Worm (Caenorhabditis elegans) whole organism, late embryonic: ENCODE measurements around the gene T01G5.6.

Source experiments
- C08G9.2 ChIP-seq: sonication (generic microtip); optimal IDR thresholded peaks from 2 replicates; lab custom pipeline; 2016; ENCODE audit warnings: mild to moderate bottlenecking, missing genetic modification characterization, moderate library complexity, missing compliant biosample characterization
- F13H6.1 ChIP-seq: sonication (generic microtip); optimal IDR thresholded peaks from 2 replicates; lab custom pipeline; 2016; ENCODE audit warnings: missing genetic modification characterization, missing compliant biosample characterization
- K02D7.2 ChIP-seq: sonication (generic microtip); optimal IDR thresholded peaks from 2 replicates; lab custom pipeline; 2017; ENCODE audit warnings: mild to moderate bottlenecking, missing genetic modification characterization, missing compliant biosample characterization
- ahr-1 ChIP-seq: sonication (generic microtip); optimal IDR thresholded peaks from 2 replicates; lab custom pipeline; 2016; ENCODE audit warnings: missing genetic modification characterization, missing compliant biosample characterization
- ama-1 ChIP-seq: fragments of 150-350 bp; optimal IDR thresholded peaks from 2 replicates; lab custom pipeline; 2014
- ceh-19 ChIP-seq: fragments of 200-800 bp; sonication (Bioruptor generic); optimal IDR thresholded peaks from 2 replicates; lab custom pipeline; 2018; ENCODE audit warnings: mild to moderate bottlenecking, missing genetic modification characterization, missing compliant biosample characterization
- ceh-30 ChIP-seq: fragments of 150-350 bp; optimal IDR thresholded peaks from 2 replicates; lab custom pipeline; 2014; ENCODE audit warnings: missing biosample characterization, missing genetic modification characterization
- ceh-31 ChIP-seq: sonication (generic microtip); optimal IDR thresholded peaks from 2 replicates; lab custom pipeline; 2016; ENCODE audit warnings: missing genetic modification characterization, missing compliant biosample characterization
- ceh-34 ChIP-seq: sonication (generic microtip); optimal IDR thresholded peaks from 2 replicates; lab custom pipeline; 2016; ENCODE audit warnings: mild to moderate bottlenecking, missing genetic modification characterization, missing compliant biosample characterization
- ceh-6 ChIP-seq: fragments of 200-800 bp; sonication (Bioruptor generic); optimal IDR thresholded peaks from 2 replicates; lab custom pipeline; 2018; ENCODE audit warnings: mild to moderate bottlenecking, missing genetic modification characterization, missing compliant biosample characterization
- dmd-4 ChIP-seq: sonication (generic microtip); optimal IDR thresholded peaks from 2 replicates; lab custom pipeline; 2016; ENCODE audit warnings: borderline replicate concordance, missing genetic modification characterization, missing compliant biosample characterization
- elt-2 ChIP-seq: sonication (generic microtip); optimal IDR thresholded peaks from 2 replicates; lab custom pipeline; 2016; ENCODE audit warnings: missing genetic modification reagents, missing genetic modification characterization, missing compliant biosample characterization
- elt-4 ChIP-seq: sonication (generic microtip); optimal IDR thresholded peaks from 2 replicates; lab custom pipeline; 2016; ENCODE audit warnings: missing genetic modification characterization, missing compliant biosample characterization
- eyg-1 ChIP-seq: sonication (generic microtip); optimal IDR thresholded peaks from 2 replicates; lab custom pipeline; 2016; ENCODE audit warnings: missing genotype, missing genetic modification characterization, missing compliant biosample characterization
- fax-1 ChIP-seq: sonication (generic microtip); optimal IDR thresholded peaks from 2 replicates; lab custom pipeline; 2016; ENCODE audit warnings: missing genotype, missing genetic modification characterization, missing compliant biosample characterization
- fkh-10 ChIP-seq: fragments of 150-350 bp; optimal IDR thresholded peaks from 2 replicates; lab custom pipeline; 2014; ENCODE audit warnings: missing biosample characterization, missing genetic modification reagents, missing genetic modification characterization
- fkh-6 ChIP-seq: sonication (generic microtip); optimal IDR thresholded peaks from 2 replicates; lab custom pipeline; 2016; ENCODE audit warnings: missing genetic modification characterization, missing compliant biosample characterization
- hlh-13 ChIP-seq: fragments of 200-800 bp; sonication (Bioruptor generic); optimal IDR thresholded peaks from 2 replicates; lab custom pipeline; 2018; ENCODE audit warnings: mild to moderate bottlenecking, missing genetic modification characterization, missing compliant biosample characterization
- hlh-30 ChIP-seq: sonication (generic microtip); optimal IDR thresholded peaks from 2 replicates; lab custom pipeline; 2017; ENCODE audit warnings: antibody characterized with exemption, missing genetic modification characterization, missing compliant biosample characterization; ENCODE audit not compliant: insufficient read depth
- mec-3 ChIP-seq: sonication (generic microtip); optimal IDR thresholded peaks from 2 replicates; lab custom pipeline; 2016; ENCODE audit warnings: borderline replicate concordance, missing genetic modification characterization, missing compliant biosample characterization
- nhr-11 ChIP-seq: fragments of 150-350 bp; optimal IDR thresholded peaks from 2 replicates; lab custom pipeline; 2014; ENCODE audit warnings: missing biosample characterization, missing genetic modification characterization
- pag-3 ChIP-seq: sonication (generic microtip); optimal IDR thresholded peaks from 2 replicates; lab custom pipeline; 2016; ENCODE audit warnings: missing compliant biosample characterization, missing genetic modification characterization, borderline replicate concordance
- pax-1 ChIP-seq: fragments of 150-350 bp; optimal IDR thresholded peaks from 2 replicates; lab custom pipeline; 2014; ENCODE audit warnings: missing biosample characterization, missing genetic modification characterization
- pha-2 ChIP-seq: sonication (generic microtip); optimal IDR thresholded peaks from 2 replicates; lab custom pipeline; 2017; ENCODE audit warnings: mild to moderate bottlenecking, missing genetic modification characterization, missing compliant biosample characterization
- ref-2 ChIP-seq: sonication (generic microtip); optimal IDR thresholded peaks from 2 replicates; lab custom pipeline; 2016; ENCODE audit warnings: missing genetic modification characterization, missing compliant biosample characterization
- sox-2 ChIP-seq: fragments of 200-800 bp; sonication (Bioruptor generic); IDR thresholded peaks from 2 replicates; pipeline ENCODE4 v1.3.6; 2022; ENCODE audit warnings: missing genetic modification reagents, missing genetic modification characterization, missing compliant biosample characterization
- tbx-2 ChIP-seq: sonication (generic microtip); optimal IDR thresholded peaks from 2 replicates; lab custom pipeline; 2016; ENCODE audit warnings: missing genetic modification characterization, missing compliant biosample characterization
- tbx-7 ChIP-seq: sonication (generic microtip); optimal IDR thresholded peaks from 2 replicates; lab custom pipeline; 2016; ENCODE audit warnings: missing genotype, missing genetic modification characterization, missing compliant biosample characterization
- unc-42 ChIP-seq: sonication (generic microtip); optimal IDR thresholded peaks from 2 replicates; lab custom pipeline; 2016; ENCODE audit warnings: missing genotype, missing genetic modification characterization, missing compliant biosample characterization
- unc-55 ChIP-seq: sonication (generic microtip); optimal IDR thresholded peaks from 2 replicates; lab custom pipeline; 2017; ENCODE audit warnings: missing biosample characterization, missing genetic modification reagents, missing genetic modification characterization
- unc-86 ChIP-seq: sonication (generic microtip); optimal IDR thresholded peaks from 2 replicates; lab custom pipeline; 2016; ENCODE audit warnings: missing genetic modification characterization, missing compliant biosample characterization
- zip-5 ChIP-seq: sonication (generic microtip); optimal IDR thresholded peaks from 2 replicates; lab custom pipeline; 2016; ENCODE audit warnings: missing genetic modification characterization, missing compliant biosample characterization

T01G5.6 gene

DNA sequence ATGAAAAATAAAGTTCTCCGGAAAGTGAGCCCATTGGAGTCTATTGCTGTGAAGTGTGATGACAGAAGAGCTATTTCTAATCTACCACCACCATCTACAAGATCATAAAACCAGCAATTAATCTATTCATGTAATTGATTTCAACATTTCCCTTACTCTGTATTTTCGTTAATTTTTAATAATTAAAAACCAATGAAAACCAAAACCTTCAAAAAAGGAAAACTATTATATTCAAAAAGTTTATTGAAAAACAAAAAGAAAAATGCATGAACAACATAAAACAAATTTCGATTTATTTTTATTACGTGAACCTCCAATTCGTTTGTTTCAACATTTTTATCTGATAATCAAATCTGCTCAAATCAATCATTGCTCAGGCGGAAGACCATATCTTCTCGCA lies 14.4 kb downstream of the T01G5.6 start, which contains the start of gene C01G10.1:
C01G10.1 (plus strand) TSS at position 301 of the 400 bp plus-strand sequence.
- TF ChIP-seq hlh-13 (GFP tag; lab: Kevin White, UChicago) (no peak), pax-1 (no peak), ceh-30 (tag; lab: Kevin White, UChicago) (no peak), ceh-19 (GFP tag; lab: Kevin White, UChicago) (no peak), sox-2 (GFP tag; lab: Robert Waterston, UW) (no peak), zip-5 (tag; lab: Kevin White, UChicago) (no peak), ceh-6 (no peak), pha-2 (tag; lab: Kevin White, UChicago) (no peak), ahr-1 (tag; lab: Kevin White, UChicago) (no peak), elt-2 (tag; lab: Kevin White, UChicago) (no peak)

ce11 chrV:15094749-15095148 lies 19.1 kb downstream of the T01G5.6 start, which contains the start of gene srx-78:
srx-78 (plus strand) TSS chrV:15095049.
- no peak for TF ChIP-seq unc-42 (tag; lab: Kevin White, UChicago)
- no peak for TF ChIP-seq ceh-34 (tag; lab: Kevin White, UChicago)
- no peak for TF ChIP-seq ahr-1 (tag; lab: Kevin White, UChicago)
- TF ChIP-seq F13H6.1 (tag; lab: Kevin White, UChicago), result no peak
- TF ChIP-seq unc-86 (tag; lab: Kevin White, UChicago), result no peak
- TF ChIP-seq hlh-30 (tag; lab: Kevin White, UChicago), result no peak
- TF ChIP-seq eyg-1 (tag; lab: Kevin White, UChicago), result no peak

ce11 chrV:15092666-15093065 lies 21.2 kb downstream of the T01G5.6 start, which contains the start of gene txt-12:
txt-12 (plus strand) TSS chrV:15092966.
- TF ChIP-seq mec-3 (tag; lab: Kevin White, UChicago), result no peak
- no peak for TF ChIP-seq ref-2

ce11 chrV:15090457-15090856 lies 23.4 kb downstream of the T01G5.6 start, which contains the start of gene C01G10.17:
C01G10.17 (plus strand) TSS chrV:15090757.
- TF ChIP-seq pag-3 (tag; lab: Kevin White, UChicago), result no peak
- TF ChIP-seq tbx-2 (tag; lab: Kevin White, UChicago), result no peak
- no peak for TF ChIP-seq dmd-4 (tag; lab: Kevin White, UChicago)
- no peak for TF ChIP-seq ceh-34 (tag; lab: Kevin White, UChicago)
- no peak for TF ChIP-seq fkh-10 (GFP tag; lab: Kevin White, UChicago)
- no peak for TF ChIP-seq fkh-6 (tag; lab: Kevin White, UChicago)
- TF ChIP-seq pax-1, result no peak
- no peak for TF ChIP-seq fax-1 (tag; lab: Kevin White, UChicago)
- no peak for TF ChIP-seq tbx-7 (tag; lab: Kevin White, UChicago)
- TF ChIP-seq ama-1 (lab: Kevin White, UChicago), result no peak
- no peak for TF ChIP-seq ceh-19 (GFP tag; lab: Kevin White, UChicago)

ce11 chrV:15089438-15089837 lies 24.5 kb downstream of the T01G5.6 start, which contains the start of the genes C01G10.5 and C01G10.4:
C01G10.5 (minus strand) TSS chrV:15089538.
C01G10.4 (plus strand) TSS chrV:15089740.
- no peak for TF ChIP-seq elt-4
- TF ChIP-seq unc-55 (GFP tag; lab: Kevin White, UChicago), result no peak
- no peak for TF ChIP-seq F13H6.1 (tag; lab: Kevin White, UChicago)
- TF ChIP-seq zip-5 (tag; lab: Kevin White, UChicago), result no peak
- no peak for TF ChIP-seq pax-1
- no peak for TF ChIP-seq ceh-31 (tag; lab: Kevin White, UChicago)
- no peak for TF ChIP-seq fkh-10 (GFP tag; lab: Kevin White, UChicago)
- no peak for TF ChIP-seq K02D7.2 (tag; lab: Kevin White, UChicago)
- no peak for TF ChIP-seq C08G9.2 (tag; lab: Kevin White, UChicago)
- no peak for TF ChIP-seq ref-2
- TF ChIP-seq ceh-6, result no peak
- TF ChIP-seq nhr-11, result no peak
